Worm (Caenorhabditis elegans): ENCODE measurements around the gene sucl-2.

DNA sequence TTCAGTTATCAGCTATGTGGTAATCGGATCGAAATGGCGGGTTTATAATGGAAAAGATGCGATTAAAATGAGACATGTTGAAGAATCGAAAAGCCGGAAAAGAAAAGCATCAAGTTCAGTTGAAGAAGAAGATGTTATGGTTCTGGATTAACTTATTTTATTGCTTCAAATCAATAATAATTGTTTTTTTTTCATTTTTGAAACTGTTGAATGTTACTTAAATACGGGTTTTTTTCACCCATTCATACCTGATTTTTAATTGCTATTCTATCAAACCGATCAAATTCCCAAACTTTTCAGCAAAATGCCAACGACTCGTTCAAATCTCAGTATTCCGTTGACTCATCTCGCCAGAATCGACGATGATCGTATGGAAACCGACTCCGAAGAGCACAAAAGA is 41.3 kb downstream of the sucl-2 start, which contains the start of gene exos-4.2:
- TF ChIP-seq dmd-9 (GFP tag; IDR thresholded peaks at IDR 0.05) (no peak), hif-1 (tag; optimal IDR thresholded peaks at IDR 0.05) (no peak), mdl-1 (tag; optimal IDR thresholded peaks at IDR 0.05) (no peak), zag-1 (tag; optimal IDR thresholded peaks at IDR 0.05) (no peak), duxl-1 (tag; optimal IDR thresholded peaks at IDR 0.05; ENCODE audit: poor library complexity) (no peak), egl-27 (tag; optimal IDR thresholded peaks at IDR 0.05) (no peak), nhr-76 (tag; optimal IDR thresholded peaks at IDR 0.05) (no peak), fkh-10 (GFP tag; optimal IDR thresholded peaks at IDR 0.05) (no peak), nhr-237 (tag; optimal IDR thresholded peaks at IDR 0.05) (no peak), lin-39 (tag; optimal IDR thresholded peaks at IDR 0.05) (no peak)

Data from whole organism, L4 larva.